Worm (Caenorhabditis elegans) whole organism, L2 larva: ENCODE results near the gene W03H9.2.

Experiments
- C34F6.9 ChIP-seq: fragments of 150-350 bp; optimal IDR thresholded peaks from 2 replicates; lab custom pipeline; 2014; ENCODE audit warnings: missing biosample characterization, missing genetic modification characterization
- F13H6.1 ChIP-seq: sonication (generic microtip); optimal IDR thresholded peaks from 2 replicates; lab custom pipeline; 2016; ENCODE audit warnings: missing genetic modification characterization, missing compliant biosample characterization
- R02D3.7 ChIP-seq: fragments of 150-350 bp; optimal IDR thresholded peaks from 2 replicates; lab custom pipeline; 2014; ENCODE audit warnings: missing biosample characterization, missing genetic modification characterization
- Y55F3AM.14 ChIP-seq: fragments of 200-800 bp; sonication (Bioruptor generic); optimal IDR thresholded peaks from 2 replicates; lab custom pipeline; 2018; ENCODE audit warnings: mild to moderate bottlenecking, missing genetic modification characterization, missing compliant biosample characterization
- ZK546.5 ChIP-seq: sonication (generic microtip); optimal IDR thresholded peaks from 2 replicates; lab custom pipeline; 2017; ENCODE audit warnings: missing biosample characterization, missing genetic modification characterization
- ama-1 ChIP-seq: fragments of 150-350 bp; optimal IDR thresholded peaks from 2 replicates; lab custom pipeline; 2018; ENCODE audit warnings: inconsistent platforms
- ceh-16 ChIP-seq: fragments of 150-350 bp; optimal IDR thresholded peaks from 2 replicates; lab custom pipeline; 2014; ENCODE audit warnings: missing biosample characterization, missing genetic modification characterization
- ceh-82 ChIP-seq: fragments of 150-350 bp; optimal IDR thresholded peaks from 2 replicates; lab custom pipeline; 2014; ENCODE audit warnings: missing biosample characterization, missing genetic modification characterization
- crh-2 ChIP-seq: sonication (generic microtip); optimal IDR thresholded peaks from 2 replicates; lab custom pipeline; 2017; ENCODE audit warnings: missing biosample characterization, missing genetic modification characterization
- egl-27 ChIP-seq: sonication (generic microtip); optimal IDR thresholded peaks from 3 replicates; lab custom pipeline; 2017; ENCODE audit warnings: missing biosample characterization, missing genetic modification reagents, missing genetic modification characterization
- elt-1 ChIP-seq: fragments of 150-350 bp; optimal IDR thresholded peaks from 2 replicates; lab custom pipeline; 2014; ENCODE audit warnings: missing biosample characterization, missing genetic modification characterization
- elt-3 ChIP-seq: sonication (generic microtip); optimal IDR thresholded peaks from 2 replicates; lab custom pipeline; 2017; ENCODE audit warnings: missing biosample characterization, missing genetic modification characterization
- fos-1 ChIP-seq: fragments of 150-350 bp; optimal IDR thresholded peaks from 2 replicates; lab custom pipeline; 2014; ENCODE audit warnings: missing biosample characterization, missing genetic modification characterization
- gmeb-1 ChIP-seq: fragments of 150-350 bp; optimal IDR thresholded peaks from 2 replicates; lab custom pipeline; 2014; ENCODE audit warnings: missing biosample characterization, missing genetic modification characterization
- lin-11 ChIP-seq: fragments of 150-350 bp; sonication (generic microtip); optimal IDR thresholded peaks from 2 replicates; lab custom pipeline; 2014; ENCODE audit warnings: missing biosample characterization, missing genetic modification characterization, inconsistent platforms, mixed read lengths
- lin-13 ChIP-seq: fragments of 150-350 bp; optimal IDR thresholded peaks from 2 replicates; lab custom pipeline; 2014; ENCODE audit warnings: missing biosample characterization, missing genetic modification reagents, missing genetic modification characterization
- lin-39 ChIP-seq: fragments of 150-350 bp; optimal IDR thresholded peaks from 2 replicates; lab custom pipeline; 2014; ENCODE audit warnings: missing biosample characterization, missing genetic modification reagents, missing genetic modification characterization
- lsy-2 ChIP-seq, 2 experiments: fragments of 150-350 bp in 1 of 2; sonication (generic microtip) in 1 of 2; optimal IDR thresholded peaks; 2 replicates each; lab custom pipeline; 2014 to 2017; ENCODE audit warnings: missing biosample characterization in 2 of 2, missing genetic modification characterization in 2 of 2
- mab-5 ChIP-seq: fragments of 150-350 bp; optimal IDR thresholded peaks from 2 replicates; lab custom pipeline; 2014; ENCODE audit warnings: missing biosample characterization, missing genetic modification characterization
- nhr-10 ChIP-seq: sonication (generic microtip); optimal IDR thresholded peaks from 2 replicates; lab custom pipeline; 2017; ENCODE audit warnings: missing biosample characterization, missing genetic modification characterization
- nhr-11 ChIP-seq: fragments of 150-350 bp; optimal IDR thresholded peaks from 2 replicates; lab custom pipeline; 2014; ENCODE audit warnings: missing biosample characterization, missing genetic modification characterization
- nhr-12 ChIP-seq: fragments of 150-350 bp; optimal IDR thresholded peaks from 2 replicates; lab custom pipeline; 2014; ENCODE audit warnings: missing biosample characterization, missing genetic modification characterization
- nhr-129 ChIP-seq: fragments of 150-350 bp; optimal IDR thresholded peaks from 2 replicates; lab custom pipeline; 2014; ENCODE audit warnings: missing biosample characterization, missing genetic modification characterization
- nhr-21 ChIP-seq: fragments of 150-350 bp; optimal IDR thresholded peaks from 2 replicates; lab custom pipeline; 2014; ENCODE audit warnings: missing biosample characterization, missing genetic modification characterization
- nhr-23 ChIP-seq: fragments of 150-350 bp; optimal IDR thresholded peaks from 2 replicates; lab custom pipeline; 2014; ENCODE audit warnings: missing biosample characterization, missing genetic modification reagents, missing genetic modification characterization
- nhr-237 ChIP-seq: fragments of 150-350 bp; optimal IDR thresholded peaks from 2 replicates; lab custom pipeline; 2014; ENCODE audit warnings: missing biosample characterization, missing genetic modification characterization
- nhr-25 ChIP-seq: fragments of 150-350 bp; sonication (generic microtip); optimal IDR thresholded peaks from 3 replicates; lab custom pipeline; 2014; ENCODE audit warnings: missing biosample characterization, missing genetic modification characterization
- nhr-6 ChIP-seq: fragments of 150-350 bp; optimal IDR thresholded peaks from 2 replicates; lab custom pipeline; 2014; ENCODE audit warnings: missing biosample characterization, missing genetic modification characterization
- nhr-77 ChIP-seq: fragments of 150-350 bp; optimal IDR thresholded peaks from 2 replicates; lab custom pipeline; 2014; ENCODE audit warnings: missing biosample characterization, missing genetic modification characterization
- peb-1 ChIP-seq: fragments of 150-350 bp; optimal IDR thresholded peaks from 2 replicates; lab custom pipeline; 2014; ENCODE audit warnings: missing biosample characterization, missing genetic modification characterization
- sem-4 ChIP-seq: fragments of 150-350 bp; optimal IDR thresholded peaks from 2 replicates; lab custom pipeline; 2014; ENCODE audit warnings: missing biosample characterization, missing genetic modification reagents, missing genetic modification characterization
- skn-1 ChIP-seq: sonication (generic microtip); optimal IDR thresholded peaks from 2 replicates; lab custom pipeline; 2017; ENCODE audit warnings: missing biosample characterization, missing genetic modification characterization
- sma-3 ChIP-seq: sonication (generic microtip); optimal IDR thresholded peaks from 2 replicates; lab custom pipeline; 2016; ENCODE audit warnings: missing genetic modification reagents, missing genetic modification characterization, missing compliant biosample characterization
- sma-9 ChIP-seq, 2 experiments: fragments of 150-350 bp in 1 of 2; sonication (generic microtip) in 1 of 2; optimal IDR thresholded peaks; 2 replicates each; lab custom pipeline; 2014 to 2016; ENCODE audit warnings: missing genetic modification characterization in 2 of 2, mild to moderate bottlenecking in 1 of 2, missing biosample characterization in 1 of 2, missing compliant biosample characterization in 1 of 2, missing genetic modification reagents in 1 of 2, moderate library complexity in 1 of 2
- snpc-4 ChIP-seq: fragments of 150-350 bp; optimal IDR thresholded peaks from 2 replicates; lab custom pipeline; 2014; ENCODE audit warnings: missing biosample characterization, missing genetic modification characterization
- unc-39 ChIP-seq: fragments of 150-350 bp; optimal IDR thresholded peaks from 2 replicates; lab custom pipeline; 2014; ENCODE audit warnings: missing biosample characterization, missing genetic modification characterization
- unc-55 ChIP-seq: fragments of 150-350 bp; sonication (generic microtip); optimal IDR thresholded peaks from 3 replicates; lab custom pipeline; 2014; ENCODE audit warnings: missing biosample characterization, missing genetic modification reagents, missing genetic modification characterization
- zag-1 ChIP-seq: fragments of 150-350 bp; optimal IDR thresholded peaks from 2 replicates; lab custom pipeline; 2014; ENCODE audit warnings: missing biosample characterization, missing genetic modification characterization
- ztf-1 ChIP-seq: fragments of 200-800 bp; sonication (Bioruptor generic); conservative IDR thresholded peaks from 2 replicates; pipeline ENCODE4 v1.3.6; 2022; ENCODE audit warnings: missing genetic modification characterization, missing compliant biosample characterization
- ztf-4 ChIP-seq: fragments of 150-350 bp; optimal IDR thresholded peaks from 2 replicates; lab custom pipeline; 2014; ENCODE audit warnings: missing biosample characterization, missing genetic modification characterization

Gene W03H9.2

DNA sequence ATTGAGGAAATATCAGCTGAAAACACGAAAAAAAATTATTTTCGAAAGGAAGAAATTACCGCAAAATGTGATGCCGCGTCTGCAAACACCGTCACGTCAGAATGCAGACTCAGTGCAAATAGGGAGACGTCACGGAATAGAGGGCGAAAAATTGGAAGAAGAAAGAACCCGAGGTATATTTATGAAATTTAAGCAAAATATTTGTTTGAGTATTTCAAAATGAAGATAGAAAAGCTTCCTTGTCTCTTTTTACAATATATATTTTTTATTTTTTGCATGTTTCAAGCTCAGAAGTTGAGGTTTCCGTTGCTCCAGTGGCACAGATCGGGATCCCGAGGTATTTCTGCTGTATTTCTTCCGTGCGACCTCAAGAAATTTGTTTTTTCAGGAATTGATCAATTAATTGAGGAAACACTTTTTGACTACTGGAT is at the start of gene W03H9.2:
W03H9.2 (minus strand) TSS at position 32 of the 431 bp plus-strand sequence.
- peak; percentile 77 for TF ChIP-seq sma-9 (GFP tag; optimal IDR thresholded peaks at IDR 0.05; lab: Kevin White, UChicago)
- no peak for TF ChIP-seq sma-9 (tag; optimal IDR thresholded peaks at IDR 0.05; lab: Kevin White, UChicago)
- no peak for TF ChIP-seq ceh-82
- TF ChIP-seq lsy-2 (tag; optimal IDR thresholded peaks at IDR 0.05; lab: Kevin White, UChicago): peak; percentile 63 to 83
- TF ChIP-seq nhr-6 (tag; lab: Kevin White, UChicago): peak; percentile 12
- peak; percentile 8 for TF ChIP-seq nhr-21 (tag; lab: Kevin White, UChicago)
- TF ChIP-seq ZK546.5 (tag; lab: Kevin White, UChicago): no peak
- no peak for TF ChIP-seq lin-39 (tag; lab: Kevin White, UChicago)
- no peak for TF ChIP-seq ztf-4 (tag; lab: Kevin White, UChicago)
- peak; percentile 20 for TF ChIP-seq nhr-25 (tag; lab: Kevin White, UChicago)
- TF ChIP-seq nhr-11: no peak
- peak; percentile 58 for TF ChIP-seq nhr-129
- TF ChIP-seq ztf-1 (GFP tag; lab: Robert Waterston, UW): no peak
- peak; percentile 69 for TF ChIP-seq F13H6.1 (tag; lab: Kevin White, UChicago)
- no peak for TF ChIP-seq lin-11 (tag; lab: Kevin White, UChicago)
- TF ChIP-seq R02D3.7 (tag; lab: Kevin White, UChicago): no peak
- peak; percentile 45 for TF ChIP-seq nhr-237 (tag; lab: Kevin White, UChicago)
- TF ChIP-seq C34F6.9 (tag; lab: Kevin White, UChicago): peak; percentile 60
- peak; percentile 87 for TF ChIP-seq sma-3 (GFP tag; lab: Kevin White, UChicago)
- no peak for TF ChIP-seq elt-3 (tag; lab: Kevin White, UChicago)
- TF ChIP-seq Y55F3AM.14: peak; percentile 61
- TF ChIP-seq elt-1 (tag; lab: Kevin White, UChicago): no peak
- no peak for TF ChIP-seq lin-13
- no peak for TF ChIP-seq nhr-12 (tag; lab: Kevin White, UChicago)
- peak; percentile 69 for TF ChIP-seq gmeb-1 (tag; lab: Kevin White, UChicago)
- TF ChIP-seq unc-55: peak; percentile 70
- TF ChIP-seq crh-2 (tag; lab: Kevin White, UChicago): peak; percentile 34
- TF ChIP-seq fos-1 (tag; lab: Kevin White, UChicago): no peak
- TF ChIP-seq nhr-23 (tag; lab: Kevin White, UChicago): no peak
- no peak for TF ChIP-seq snpc-4 (tag; lab: Kevin White, UChicago)
- TF ChIP-seq nhr-77 (tag; lab: Kevin White, UChicago): peak; percentile 53

DNA sequence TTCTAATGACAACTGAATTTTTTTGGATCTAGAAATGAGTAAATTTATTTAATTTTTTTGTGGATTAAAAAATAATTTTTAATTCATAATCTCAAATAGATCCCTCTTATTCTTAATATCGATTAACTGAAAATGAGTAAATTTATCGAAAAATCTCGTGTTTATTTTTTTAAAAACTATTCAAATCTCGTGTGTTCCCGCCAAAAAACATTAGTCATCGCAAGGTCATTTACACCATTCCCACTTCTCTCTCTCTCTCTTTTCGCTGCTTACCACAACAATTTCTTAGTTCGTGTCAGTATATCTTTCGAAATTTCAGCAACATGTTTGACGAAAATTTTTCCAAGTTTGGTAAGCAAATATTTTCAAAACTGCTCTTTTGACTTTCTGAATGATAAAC is 43.8 kb upstream of the W03H9.2 start:
- TF ChIP-seq lin-11 (tag; lab: Kevin White, UChicago) (no peak), sma-9 (GFP tag; optimal IDR thresholded peaks at IDR 0.05; lab: Kevin White, UChicago) (no peak), sma-9 (tag; optimal IDR thresholded peaks at IDR 0.05; lab: Kevin White, UChicago) (no peak), ceh-82 (no peak), sma-3 (GFP tag; lab: Kevin White, UChicago) (no peak), snpc-4 (tag; lab: Kevin White, UChicago) (no peak), nhr-10 (tag; lab: Kevin White, UChicago) (no peak), egl-27 (tag; lab: Kevin White, UChicago) (no peak), zag-1 (tag; lab: Kevin White, UChicago) (no peak), crh-2 (tag; lab: Kevin White, UChicago) (no peak), nhr-237 (tag; lab: Kevin White, UChicago) (no peak), sem-4 (no peak), ama-1 (lab: Kevin White, UChicago) (no peak)

DNA sequence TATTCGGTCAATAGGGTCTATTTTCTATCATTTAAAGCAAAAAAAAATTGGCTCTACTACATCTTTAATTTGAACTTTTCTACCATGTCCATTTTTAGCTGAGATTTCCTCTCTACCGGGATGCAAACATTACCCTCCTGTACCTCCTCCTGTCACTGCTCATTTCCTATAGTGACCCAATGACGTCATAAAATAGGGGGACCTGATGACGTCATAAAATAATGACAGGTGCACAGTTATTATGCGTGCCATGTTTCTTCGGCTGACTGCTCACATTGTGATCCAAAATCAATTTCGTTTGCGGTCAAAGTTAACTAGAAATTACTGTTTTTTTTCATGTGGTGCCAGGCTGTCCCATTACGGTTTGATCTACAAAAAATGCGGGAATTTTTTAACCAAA is 43.3 kb upstream of the W03H9.2 start:
- TF ChIP-seq ceh-82: no peak
- no peak for TF ChIP-seq ztf-4 (tag; lab: Kevin White, UChicago)
- no peak for TF ChIP-seq snpc-4 (tag; lab: Kevin White, UChicago)

DNA sequence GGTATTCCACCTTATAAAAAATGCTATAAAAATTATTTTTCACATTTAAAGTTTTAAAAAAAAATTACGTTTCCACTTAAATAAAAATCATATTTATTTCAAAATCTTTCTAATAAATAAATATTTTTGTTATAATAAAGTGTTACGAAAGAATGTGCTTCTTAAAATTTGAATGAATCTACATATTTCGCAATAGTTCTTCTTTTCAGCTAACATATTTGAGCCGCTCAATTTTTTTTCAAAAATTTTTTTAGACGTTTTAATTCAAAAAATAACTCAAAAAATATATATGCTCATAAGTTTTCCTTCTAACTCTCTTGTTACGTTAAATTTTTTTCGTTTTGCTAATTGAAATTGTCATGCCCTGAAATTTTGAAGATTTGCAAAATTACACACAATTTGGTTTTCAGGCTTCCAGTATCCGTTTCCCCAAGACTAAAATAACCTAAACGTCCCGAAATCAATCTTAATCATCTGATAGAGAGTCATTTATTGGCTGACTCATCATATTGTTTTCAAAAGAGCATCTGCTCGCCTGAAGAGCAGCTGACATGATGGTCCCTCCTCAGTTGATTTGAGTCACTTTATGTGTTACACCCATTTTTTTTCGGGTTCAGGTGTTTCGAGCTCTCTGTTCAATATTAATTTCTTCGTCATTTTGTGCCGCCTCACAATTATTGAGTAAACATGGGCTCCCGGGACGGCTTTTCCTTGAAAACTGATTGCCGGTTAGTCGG is 34.7 kb upstream of the W03H9.2 start, which contains the start of gene efhd-1:
efhd-1 (plus strand) TSS at position 582 of the 737 bp plus-strand sequence.
- TF ChIP-seq sem-4 (no peak), nhr-237 (tag; lab: Kevin White, UChicago) (no peak), ztf-4 (tag; lab: Kevin White, UChicago) (no peak), skn-1 (tag; lab: Kevin White, UChicago) (no peak), ztf-1 (GFP tag; lab: Robert Waterston, UW) (no peak), ceh-82 (no peak), mab-5 (no peak), unc-55 (peak; percentile 31), unc-39 (no peak), F13H6.1 (tag; lab: Kevin White, UChicago) (peak; percentile 29), nhr-12 (tag; lab: Kevin White, UChicago) (no peak), ama-1 (lab: Kevin White, UChicago) (no peak), ceh-16 (tag; lab: Kevin White, UChicago) (no peak), peb-1 (tag; lab: Kevin White, UChicago) (no peak)
